Fruit fly (Drosophila melanogaster): ENCODE results near the gene CG5866.
A peak's percentile ranks its signal among the peaks of the same experiment; 100 is the strongest.

The CG5866 gene

dm6 chr3R:17415439-17415838 is at the start of gene CG5866:
Gene CG5866, plus strand, starts transcription at chr3R:17415739.
- TF ChIP-seq CG13204 (GFP tag; optimal IDR thresholded peaks at IDR 0.05) (no peak), Pif1A (GFP tag; optimal IDR thresholded peaks at IDR 0.05) (no peak), CG14655 (GFP tag; optimal IDR thresholded peaks at IDR 0.05) (no peak), CG10348 (GFP tag; IDR thresholded peaks at IDR 0.05) (no peak), CG32121 (GFP tag; IDR thresholded peaks at IDR 0.05) (no peak), fd96Ca (GFP tag; IDR thresholded peaks at IDR 0.05) (no peak), CG8301 (tag; optimal IDR thresholded peaks at IDR 0.05) (no peak), D1 (tag; optimal IDR thresholded peaks at IDR 0.05) (no peak), rn (GFP tag; IDR thresholded peaks at IDR 0.05) (no peak), EcR (GFP tag; optimal IDR thresholded peaks at IDR 0.05) (no peak)

DNA sequence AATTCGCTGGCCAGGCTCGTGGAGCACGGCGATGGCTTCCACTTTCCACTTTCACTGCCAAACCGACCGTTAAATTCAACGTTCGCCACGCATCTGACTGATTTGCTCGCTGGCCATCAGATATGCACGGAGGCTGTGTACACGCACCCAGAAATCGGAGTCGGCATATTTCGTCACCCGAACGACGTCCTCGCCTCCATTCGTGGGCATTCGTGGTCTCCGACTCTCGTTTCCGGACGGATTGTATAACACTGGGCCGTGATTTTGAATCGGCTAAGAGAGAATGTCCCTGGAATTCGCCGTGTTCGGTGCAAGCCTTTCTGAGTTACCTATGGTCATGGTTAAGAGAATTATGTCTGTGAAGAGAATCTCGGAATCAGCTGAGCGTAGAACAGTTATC is 49.5 kb upstream of the CG5866 start, which contains the start of gene beat-IIa:
beat-IIa (minus strand) TSS at position 97 of the 400 bp plus-strand sequence.
- TF ChIP-seq CG8301 (tag; optimal IDR thresholded peaks at IDR 0.05) = no peak
- no peak for TF ChIP-seq CG4496 (GFP tag; IDR thresholded peaks at IDR 0.05)
- no peak for TF ChIP-seq CG17806 (tag; optimal IDR thresholded peaks at IDR 0.05)
- TF ChIP-seq CG12605 (GFP tag; IDR thresholded peaks at IDR 0.05) = no peak
- no peak for TF ChIP-seq Pif1B (GFP tag; optimal IDR thresholded peaks at IDR 0.05)
- no peak for TF ChIP-seq CG14655 (GFP tag; optimal IDR thresholded peaks at IDR 0.05)
- no peak for TF ChIP-seq CG13204 (GFP tag; optimal IDR thresholded peaks at IDR 0.05)
- TF ChIP-seq CG9948 (tag; optimal IDR thresholded peaks at IDR 0.05) = no peak
- no peak for TF ChIP-seq CG15710 (tag; optimal IDR thresholded peaks at IDR 0.05)
- TF ChIP-seq D1 (tag; optimal IDR thresholded peaks at IDR 0.05) = no peak
- TF ChIP-seq Pif1A (GFP tag; optimal IDR thresholded peaks at IDR 0.05) = no peak
- no peak for TF ChIP-seq rn (GFP tag; IDR thresholded peaks at IDR 0.05)
- TF ChIP-seq CG8159 (tag; optimal IDR thresholded peaks at IDR 0.05) = no peak
- TF ChIP-seq EcR (GFP tag; optimal IDR thresholded peaks at IDR 0.05) = no peak
- TF ChIP-seq CG32121 (GFP tag; IDR thresholded peaks at IDR 0.05) = no peak
- no peak for TF ChIP-seq CG34367 (tag; optimal IDR thresholded peaks at IDR 0.05)
- TF ChIP-seq Ets98B (GFP tag; IDR thresholded peaks at IDR 0.05) = no peak
- TF ChIP-seq gl (tag; optimal IDR thresholded peaks at IDR 0.05) = no peak
- TF ChIP-seq Snoo (tag; optimal IDR thresholded peaks at IDR 0.05) = no peak
- TF ChIP-seq fd96Ca (GFP tag; IDR thresholded peaks at IDR 0.05) = no peak

dm6 chr3R:17371094-17371493 is 44.4 kb upstream of the CG5866 start:
- TF ChIP-seq CG8301 (tag; optimal IDR thresholded peaks at IDR 0.05) (peak; percentile 22), rn (GFP tag; IDR thresholded peaks at IDR 0.05) (no peak), CG9948 (tag; optimal IDR thresholded peaks at IDR 0.05) (no peak), Snoo (tag; optimal IDR thresholded peaks at IDR 0.05) (no peak), fd96Ca (GFP tag; IDR thresholded peaks at IDR 0.05) (peak; percentile 35; the same call in 1 of the 3 replicates), Pif1A (GFP tag; optimal IDR thresholded peaks at IDR 0.05) (peak; percentile 11), CG12605 (GFP tag; IDR thresholded peaks at IDR 0.05) (no peak), CG32121 (GFP tag; IDR thresholded peaks at IDR 0.05) (peak; percentile 34; the same call in 1 of the 2 replicates), Pif1B (GFP tag; optimal IDR thresholded peaks at IDR 0.05) (no peak), CG14655 (GFP tag; optimal IDR thresholded peaks at IDR 0.05) (peak; percentile 22), CG8159 (tag; optimal IDR thresholded peaks at IDR 0.05) (peak; percentile 34), CG15710 (tag; optimal IDR thresholded peaks at IDR 0.05) (peak; percentile 8), gl (tag; optimal IDR thresholded peaks at IDR 0.05) (no peak), CG17806 (tag; optimal IDR thresholded peaks at IDR 0.05) (no peak), CG4496 (GFP tag; IDR thresholded peaks at IDR 0.05) (peak; percentile 35; the same call in 1 of the 3 replicates), CG34367 (tag; optimal IDR thresholded peaks at IDR 0.05) (no peak), CG10348 (GFP tag; IDR thresholded peaks at IDR 0.05) (no peak), Ets98B (GFP tag; IDR thresholded peaks at IDR 0.05) (no peak), CG13204 (GFP tag; optimal IDR thresholded peaks at IDR 0.05) (no peak), D1 (tag; optimal IDR thresholded peaks at IDR 0.05) (no peak), EcR (GFP tag; optimal IDR thresholded peaks at IDR 0.05) (no peak)

DNA sequence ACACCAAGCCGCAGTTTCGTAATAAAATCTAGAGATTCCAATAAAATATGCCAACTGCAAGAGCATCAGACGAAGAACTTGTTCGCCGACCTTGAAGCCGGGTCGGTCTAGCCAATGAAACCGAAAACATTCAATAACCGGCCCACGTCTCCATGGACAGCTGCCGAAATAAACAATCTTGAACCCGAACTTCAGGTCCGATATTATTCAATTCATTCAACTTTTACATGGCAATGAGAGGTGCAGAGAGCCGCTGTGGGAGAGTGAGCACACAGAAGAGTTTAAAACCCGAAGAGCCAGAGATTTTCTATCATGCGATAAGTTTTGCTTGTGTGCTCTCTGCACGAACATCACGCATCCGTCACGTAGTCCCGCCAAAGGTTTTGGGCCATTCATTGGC is 38.0 kb upstream of the CG5866 start:
- no peak for TF ChIP-seq CG15710 (tag; optimal IDR thresholded peaks at IDR 0.05)
- TF ChIP-seq CG4496 (GFP tag; IDR thresholded peaks at IDR 0.05) = peak; percentile 50; the same call in 1 of the 3 replicates
- TF ChIP-seq CG10348 (GFP tag; IDR thresholded peaks at IDR 0.05) = no peak
- no peak for TF ChIP-seq CG8301 (tag; optimal IDR thresholded peaks at IDR 0.05)
- no peak for TF ChIP-seq CG14655 (GFP tag; optimal IDR thresholded peaks at IDR 0.05)
- no peak for TF ChIP-seq D1 (tag; optimal IDR thresholded peaks at IDR 0.05)
- TF ChIP-seq CG8159 (tag; optimal IDR thresholded peaks at IDR 0.05) = no peak
- TF ChIP-seq Pif1B (GFP tag; optimal IDR thresholded peaks at IDR 0.05) = no peak
- TF ChIP-seq EcR (GFP tag; optimal IDR thresholded peaks at IDR 0.05) = peak; percentile 90
- TF ChIP-seq CG32121 (GFP tag; IDR thresholded peaks at IDR 0.05) = no peak
- TF ChIP-seq Snoo (tag; optimal IDR thresholded peaks at IDR 0.05) = no peak

dm6 chr3R:17379051-17379450 is 36.5 kb upstream of the CG5866 start:
- TF ChIP-seq CG17806 (tag; optimal IDR thresholded peaks at IDR 0.05) (peak; percentile 12), CG10348 (GFP tag; IDR thresholded peaks at IDR 0.05) (no peak), CG8159 (tag; optimal IDR thresholded peaks at IDR 0.05) (peak; percentile 37)

- TF ChIP-seq CG8159 (tag; optimal IDR thresholded peaks at IDR 0.05) (no peak), CG32121 (GFP tag; IDR thresholded peaks at IDR 0.05) (no peak), Pif1B (GFP tag; optimal IDR thresholded peaks at IDR 0.05) (no peak), EcR (GFP tag; optimal IDR thresholded peaks at IDR 0.05) (peak; percentile 81)
Observed at dm6 chr3R:17379742-17380141, 35.8 kb upstream of the CG5866 start, which contains the start of gene lute. Gene lute, plus strand, starts transcription at chr3R:17379944.

Measured in whole organism, pupa.